Worm (Caenorhabditis elegans): ENCODE measurements around the gene F44E5.4.

DNA sequence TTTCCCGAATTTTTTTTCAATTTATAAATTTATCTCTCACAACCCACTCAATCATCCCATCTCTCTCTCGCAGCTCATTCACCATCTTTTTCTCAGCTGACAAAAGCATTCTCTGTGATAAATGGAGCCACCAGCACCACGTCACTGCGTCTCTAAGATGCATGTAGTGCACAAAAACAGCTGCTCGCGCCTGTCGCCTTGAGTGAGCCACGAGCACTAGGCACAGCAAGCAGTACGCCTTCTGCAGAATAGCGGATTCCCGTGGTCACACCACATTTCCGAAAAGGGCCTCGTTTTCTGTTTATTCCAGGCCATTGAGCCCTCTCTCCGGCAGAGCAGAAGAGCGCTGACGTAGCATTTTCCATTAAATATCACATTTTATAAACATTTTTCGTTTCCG is 45.5 kb downstream of the F44E5.4 start, which contains the start of gene F13D12.10:
- TF ChIP-seq pha-4 (tag; optimal IDR thresholded peaks at IDR 0.05) (no peak), tbx-2 (tag; optimal IDR thresholded peaks at IDR 0.05) (no peak), dmd-4 (tag; optimal IDR thresholded peaks at IDR 0.05; ENCODE audit: borderline replicate concordance) (no peak), hlh-6 (tag; optimal IDR thresholded peaks at IDR 0.05) (no peak), pqm-1 (tag; optimal IDR thresholded peaks at IDR 0.05) (no peak), nfya-1 (tag; optimal IDR thresholded peaks at IDR 0.05) (no peak), ceh-34 (tag; optimal IDR thresholded peaks at IDR 0.05) (no peak), lim-6 (tag; optimal IDR thresholded peaks at IDR 0.05) (no peak)
